Worm (Caenorhabditis elegans): ENCODE data around the gene F27E5.8.

DNA sequence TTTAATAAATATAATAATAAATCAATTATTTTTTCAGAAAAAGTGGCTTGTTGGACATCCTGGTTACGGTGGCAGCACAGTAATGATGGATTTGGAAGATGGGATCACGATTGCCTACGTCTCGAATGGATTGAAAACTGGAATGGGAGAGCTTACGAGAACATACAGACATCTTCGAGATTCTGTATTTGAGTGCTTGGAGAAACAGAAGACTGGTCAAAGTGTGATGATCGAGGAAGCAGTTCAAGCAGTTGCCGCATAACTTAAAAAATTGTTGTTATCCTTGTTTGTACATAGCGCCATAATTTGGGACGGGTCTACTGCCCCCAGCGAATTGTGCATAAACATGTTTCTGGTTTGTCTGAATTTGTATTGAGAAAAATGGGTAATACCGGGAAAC, 28.9 kb downstream of the F27E5.8 start:
- TF ChIP-seq ama-1 (optimal IDR thresholded peaks at IDR 0.05): no peak
- no peak for TF ChIP-seq flt-1 (GFP tag; IDR thresholded peaks at IDR 0.05)

All from whole organism, early embryonic.